Fruit fly (Drosophila melanogaster): ENCODE measurements around the gene Atx-1.

The Atx-1 gene

dm6 chrX:6790944-6791343, 32.1 kb upstream of the Atx-1 start:
- TF ChIP-seq CG11762 (GFP tag; optimal IDR thresholded peaks at IDR 0.05; ENCODE audit: insufficient read depth) (no peak), CG6276 (GFP tag; optimal IDR thresholded peaks at IDR 0.05) (no peak), CG6163 (GFP tag; IDR thresholded peaks at IDR 0.05) (no peak), CG6854 (GFP tag; optimal IDR thresholded peaks at IDR 0.05) (no peak), CG32006 (GFP tag; optimal IDR thresholded peaks at IDR 0.05) (no peak), CG7368 (GFP tag; optimal IDR thresholded peaks at IDR 0.05) (no peak), svp (GFP tag) (peak; percentile 97), salr (GFP tag; optimal IDR thresholded peaks at IDR 0.05) (no peak), CG10631 (GFP tag; optimal IDR thresholded peaks at IDR 0.05) (no peak), Eip78C (GFP tag) (peak; percentile 37), spab (GFP tag; optimal IDR thresholded peaks at IDR 0.05) (no peak), CG11902 (GFP tag; optimal IDR thresholded peaks at IDR 0.05) (no peak), Hr39 (GFP tag; optimal IDR thresholded peaks at IDR 0.05) (no peak)

- TF ChIP-seq CG1621 (tag; optimal IDR thresholded peaks at IDR 0.05) (peak; percentile 31), CG9139 (GFP tag; optimal IDR thresholded peaks at IDR 0.05) (no peak), CG32006 (GFP tag; optimal IDR thresholded peaks at IDR 0.05) (peak; percentile 91), CG8632 (GFP tag; optimal IDR thresholded peaks at IDR 0.05) (peak; percentile 63), fd59A (GFP tag; optimal IDR thresholded peaks at IDR 0.05) (no peak), fd85E (GFP tag; optimal IDR thresholded peaks at IDR 0.05) (no peak), CG10631 (GFP tag; optimal IDR thresholded peaks at IDR 0.05) (no peak), Hr38 (GFP tag; optimal IDR thresholded peaks at IDR 0.05) (no peak), CG7368 (GFP tag; optimal IDR thresholded peaks at IDR 0.05) (peak; percentile 48), Lpt (GFP tag; optimal IDR thresholded peaks at IDR 0.05) (peak; percentile 69), OdsH (GFP tag; optimal IDR thresholded peaks at IDR 0.05) (peak; percentile 75), CG15336 (GFP tag; IDR thresholded peaks at IDR 0.05) (peak; percentile 93), CG16779 (tag; optimal IDR thresholded peaks at IDR 0.05) (peak; percentile 47), Eip78C (GFP tag) (peak; percentile 92), ss (GFP tag; optimal IDR thresholded peaks at IDR 0.05) (no peak), CG6792 (GFP tag; optimal IDR thresholded peaks at IDR 0.05) (peak; percentile 64), dac (GFP tag; optimal IDR thresholded peaks at IDR 0.05) (peak; percentile 87), fkh (GFP tag; optimal IDR thresholded peaks at IDR 0.05) (no peak), Sox15 (GFP tag; optimal IDR thresholded peaks at IDR 0.05) (peak; percentile 38), topi (GFP tag; optimal IDR thresholded peaks at IDR 0.05) (peak; percentile 77), CG4318 (GFP tag; optimal IDR thresholded peaks at IDR 0.05) (no peak), CG10669 (GFP tag; optimal IDR thresholded peaks at IDR 0.05) (no peak), Sox14 (GFP tag; optimal IDR thresholded peaks at IDR 0.05) (peak; percentile 60), Gug (GFP tag; IDR thresholded peaks at IDR 0.05) (peak; percentile 74), Ets21C (GFP tag; optimal IDR thresholded peaks at IDR 0.05) (peak; percentile 41), CG6808 (GFP tag; optimal IDR thresholded peaks at IDR 0.05) (no peak), CG6276 (GFP tag; optimal IDR thresholded peaks at IDR 0.05) (peak; percentile 84), acj6 (GFP tag; optimal IDR thresholded peaks at IDR 0.05) (peak; percentile 67), pdm3 (GFP tag; optimal IDR thresholded peaks at IDR 0.05) (no peak), CG6854 (GFP tag; optimal IDR thresholded peaks at IDR 0.05) (no peak), dsx (GFP tag; optimal IDR thresholded peaks at IDR 0.05; ENCODE audit: poor library complexity, severe bottlenecking) (no peak), achi (GFP tag; optimal IDR thresholded peaks at IDR 0.05) (peak; percentile 74), CG11762 (GFP tag; optimal IDR thresholded peaks at IDR 0.05; ENCODE audit: insufficient read depth) (peak; percentile 49), CG6163 (GFP tag; IDR thresholded peaks at IDR 0.05) (peak; percentile 90), Eip75B (GFP tag; optimal IDR thresholded peaks at IDR 0.05) (peak; percentile 64), CG3919 (GFP tag; optimal IDR thresholded peaks at IDR 0.05) (peak; percentile 74), Smox (GFP tag; optimal IDR thresholded peaks at IDR 0.05) (no peak), CG8319 (GFP tag; optimal IDR thresholded peaks at IDR 0.05) (peak; percentile 35), CG11902 (GFP tag; optimal IDR thresholded peaks at IDR 0.05) (peak; percentile 33), lz (GFP tag; optimal IDR thresholded peaks at IDR 0.05) (peak; percentile 69), Ets96B (tag; optimal IDR thresholded peaks at IDR 0.05) (peak; percentile 38), cyc (GFP tag; optimal IDR thresholded peaks at IDR 0.05) (peak; percentile 75), CG3032 (tag; optimal IDR thresholded peaks at IDR 0.05) (peak; percentile 8), CG34406 (GFP tag; optimal IDR thresholded peaks at IDR 0.05) (peak; percentile 65), svp (GFP tag) (peak; percentile 68), net (GFP tag; optimal IDR thresholded peaks at IDR 0.05) (peak; percentile 70), salr (GFP tag; optimal IDR thresholded peaks at IDR 0.05) (peak in 1 of 2 experiments; percentile 49)
These were observed 31.5 kb upstream of the Atx-1 start for dm6 chrX:6791531-6791930.

Measured in whole organism, prepupa.